Fruit fly (Drosophila melanogaster) Kc167 (cell line): ENCODE data around the gene CG1161.

ENCODE experiments used
- Myc ChIP-seq: fragments of >200 bp; optimal IDR thresholded peaks from 2 replicates; lab custom pipeline; 2017; ENCODE audit warnings: missing external identifiers
- Sin3A ChIP-seq: fragments of >200 bp; optimal IDR thresholded peaks from 2 replicates; lab custom pipeline; 2018; ENCODE audit warnings: missing external identifiers
- h ChIP-seq: fragments of >200 bp; optimal IDR thresholded peaks from 3 replicates; lab custom pipeline; 2018; ENCODE audit warnings: missing external identifiers
- insv ChIP-seq: fragments of >200 bp; optimal IDR thresholded peaks from 3 replicates; lab custom pipeline; 2018; ENCODE audit warnings: missing external identifiers
- psq ChIP-seq: fragments of >200 bp; optimal IDR thresholded peaks from 2 replicates; lab custom pipeline; 2017; ENCODE audit warnings: missing external identifiers
- ttk ChIP-seq: sonication (Bioruptor generic); optimal IDR thresholded peaks from 2 replicates; lab custom pipeline; 2017; ENCODE audit warnings: missing external identifiers

Gene CG1161

DNA sequence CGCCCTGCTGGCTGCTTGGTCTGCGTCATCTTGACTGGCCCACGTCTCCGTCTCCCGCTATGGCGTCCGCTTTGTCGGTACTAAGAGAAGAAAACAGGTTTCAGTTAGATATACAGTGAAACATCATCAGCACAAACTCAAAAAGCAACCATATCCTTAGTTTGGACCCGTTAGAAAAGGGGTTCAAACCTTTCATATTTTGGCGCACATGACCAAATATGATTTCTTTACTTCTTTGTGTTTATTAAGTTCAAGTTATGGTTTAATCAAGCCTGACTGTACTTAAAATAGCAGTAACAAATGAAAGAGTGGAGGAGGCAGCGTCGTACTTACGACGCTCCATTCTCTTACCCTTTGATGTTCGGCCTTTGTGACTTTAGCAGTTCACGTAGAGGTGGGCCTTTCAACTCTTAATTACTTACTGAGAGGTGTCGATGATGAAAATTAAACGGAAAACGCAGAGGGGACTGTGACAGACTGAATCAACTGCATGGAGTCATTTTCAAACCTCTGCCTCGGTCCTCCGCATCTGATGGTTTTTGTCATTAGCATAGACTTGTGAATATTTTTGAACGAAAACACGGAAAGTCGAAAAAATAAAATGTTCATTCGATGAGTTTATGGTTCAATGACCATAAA is 6.9 kb downstream of the CG1161 start:
- TF ChIP-seq Myc (lab: Kevin White, UChicago) (no peak), Sin3A (lab: Kevin White, UChicago) (no peak), h (no peak), ttk (lab: Kevin White, UChicago) (no peak), insv (lab: Kevin White, UChicago) (no peak), psq (lab: Kevin White, UChicago) (no peak)

DNA sequence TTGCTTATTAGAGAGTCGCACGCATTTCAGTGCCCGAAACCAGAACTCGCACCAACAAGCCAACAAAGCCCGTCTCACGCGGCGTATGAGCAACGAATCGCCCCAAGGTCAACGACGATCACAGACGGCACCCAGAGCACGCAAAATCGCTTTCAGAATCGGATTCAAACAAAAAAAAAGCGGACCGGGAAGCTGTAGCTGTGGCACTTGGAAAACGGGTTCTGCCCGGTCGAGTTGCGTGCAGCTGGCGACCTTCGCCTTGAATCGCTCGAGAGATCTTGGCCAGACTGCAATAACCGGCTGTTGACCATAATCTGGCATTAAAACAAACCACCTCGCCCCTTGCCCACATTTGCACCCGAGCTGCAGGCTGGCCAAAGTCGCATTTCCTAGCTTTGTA is 8.5 kb downstream of the CG1161 start:
- TF ChIP-seq insv (lab: Kevin White, UChicago) (no peak), h (no peak), ttk (lab: Kevin White, UChicago) (no peak), Myc (lab: Kevin White, UChicago) (no peak), psq (lab: Kevin White, UChicago) (no peak), Sin3A (lab: Kevin White, UChicago) (no peak)

DNA sequence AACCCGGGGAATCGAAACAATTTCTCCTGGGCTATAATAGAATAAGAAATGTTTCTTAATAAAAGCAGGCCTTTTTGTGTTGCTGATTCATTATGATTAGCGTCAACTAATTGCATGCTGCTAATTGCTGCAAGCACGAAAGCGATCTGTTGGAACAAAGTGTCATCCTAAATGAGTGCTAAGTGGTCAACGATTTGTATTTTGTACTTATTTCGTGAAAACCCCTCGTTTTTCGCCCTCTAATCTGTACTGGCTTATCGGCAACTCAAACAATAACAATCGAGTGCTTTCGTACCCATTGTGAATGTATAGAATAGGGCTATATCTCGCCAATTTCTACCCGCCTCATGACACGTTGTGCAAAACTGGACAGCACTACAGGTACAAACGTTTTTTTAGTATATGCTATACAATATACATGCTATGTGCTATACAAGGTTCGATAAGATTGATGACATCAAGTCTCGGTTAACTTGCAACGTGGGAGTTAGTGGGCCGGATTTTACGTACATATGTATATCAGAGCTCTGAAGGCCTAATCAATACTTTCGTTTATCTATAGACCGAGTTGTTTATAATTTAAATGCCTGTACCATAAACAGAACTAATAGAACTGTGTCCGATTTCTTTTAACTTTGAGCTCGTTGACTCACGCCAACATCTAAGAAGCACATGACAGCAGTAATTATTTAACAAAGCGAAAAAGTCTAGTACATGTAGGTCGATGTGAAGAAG is 9.8 kb downstream of the CG1161 start:
- TF ChIP-seq ttk (lab: Kevin White, UChicago) = no peak
- no peak for TF ChIP-seq insv (lab: Kevin White, UChicago)
- TF ChIP-seq Sin3A (lab: Kevin White, UChicago) = no peak
- no peak for TF ChIP-seq h
- TF ChIP-seq psq (lab: Kevin White, UChicago) = no peak
- TF ChIP-seq Myc (lab: Kevin White, UChicago) = no peak

DNA sequence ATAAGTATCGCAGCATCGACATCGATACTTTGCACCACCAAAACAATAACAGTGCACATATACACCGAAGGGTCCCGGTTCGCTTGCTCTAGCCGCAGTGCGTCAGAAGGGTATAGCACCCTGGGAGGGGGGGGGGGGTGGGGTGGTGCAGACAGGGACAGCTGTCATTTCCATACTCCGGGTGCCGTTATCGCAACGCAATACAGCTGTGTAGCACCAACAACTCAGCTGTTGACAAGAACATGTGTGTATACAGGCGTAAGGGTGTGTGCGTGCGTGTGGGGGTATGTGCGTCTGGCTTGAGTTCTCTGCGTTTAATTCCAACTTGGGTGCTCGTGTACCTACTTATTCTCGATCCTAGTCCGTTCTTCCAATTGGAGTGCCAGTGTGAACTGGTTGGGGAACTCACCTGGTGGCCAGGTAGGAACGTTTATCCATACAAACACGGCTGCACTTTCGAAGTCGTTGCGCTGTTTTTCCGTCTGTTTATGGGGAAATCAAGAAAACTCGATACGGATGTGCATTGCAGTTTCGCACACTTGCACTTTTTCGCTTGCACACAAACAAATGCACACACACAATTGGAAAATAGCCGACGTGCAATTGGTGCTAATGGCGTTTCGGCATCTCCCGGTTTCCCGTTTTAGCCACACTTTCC is 12.7 kb downstream of the CG1161 start:
- TF ChIP-seq Sin3A (lab: Kevin White, UChicago) = no peak
- TF ChIP-seq Myc (lab: Kevin White, UChicago) = no peak
- no peak for TF ChIP-seq psq (lab: Kevin White, UChicago)

DNA sequence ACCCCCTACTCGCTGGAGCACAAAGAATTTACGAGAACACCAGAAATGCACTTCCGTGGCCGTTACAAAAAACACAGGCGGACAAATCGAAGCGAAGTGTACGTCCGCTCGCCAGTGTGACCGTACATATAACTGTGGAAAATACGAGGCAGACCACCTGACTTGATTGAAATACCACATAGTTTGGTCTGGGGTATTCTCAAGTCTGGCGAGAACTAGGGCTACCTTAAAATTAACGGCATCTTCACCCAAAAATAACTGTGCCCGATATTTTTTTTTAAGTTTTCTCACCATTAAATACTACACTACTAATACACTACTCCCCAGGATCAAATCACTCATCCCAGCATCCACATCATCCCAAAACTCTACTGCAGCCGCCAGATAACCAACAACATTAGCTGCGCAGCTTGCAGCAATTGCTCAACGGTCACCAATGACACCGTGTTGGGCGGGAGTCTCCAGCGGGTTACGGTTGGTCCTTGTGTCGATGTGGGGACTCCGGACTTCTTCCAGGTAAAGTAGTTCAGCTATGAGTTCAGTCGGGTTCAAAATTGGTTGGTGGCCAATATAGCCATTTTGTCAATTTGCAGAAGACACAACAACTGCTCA is 13.4 kb downstream of the CG1161 start, which contains the start of gene Cerk:
Gene Cerk, minus strand, starts transcription at position 137 of the 612 bp plus-strand sequence.
- TF ChIP-seq Myc (lab: Kevin White, UChicago) (no peak), h (no peak), psq (lab: Kevin White, UChicago) (no peak), Sin3A (lab: Kevin White, UChicago) (no peak), ttk (lab: Kevin White, UChicago) (no peak), insv (lab: Kevin White, UChicago) (no peak)

DNA sequence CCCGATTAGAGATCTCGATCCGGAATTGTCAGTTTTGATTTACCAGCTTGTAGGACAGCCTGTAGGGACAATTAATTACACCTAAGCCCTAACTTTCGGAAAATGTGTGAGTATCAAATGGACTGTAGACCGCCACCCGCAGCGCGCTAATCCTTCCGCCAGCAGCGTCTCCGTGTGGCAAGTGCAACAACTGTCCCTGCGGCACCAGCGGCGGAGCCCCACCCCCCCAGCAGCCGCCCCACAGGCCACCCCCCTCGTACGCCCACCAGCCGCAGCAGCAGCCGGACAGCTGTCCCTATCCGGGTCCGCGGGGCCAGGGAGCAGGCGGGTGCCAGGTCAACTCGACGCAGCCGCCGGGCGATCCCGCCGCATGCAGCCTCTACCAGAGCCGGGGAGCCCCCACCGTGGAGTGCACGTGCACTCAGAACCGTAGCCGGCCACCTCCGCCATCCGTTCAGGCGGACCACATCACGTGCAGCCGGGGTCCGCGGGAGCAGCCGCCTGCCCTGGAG is 14.7 kb downstream of the CG1161 start, which contains the start of the genes CG31542 and CG34277:
Gene CG31542, plus strand, starts transcription at position 51 of the 512 bp plus-strand sequence.
Gene CG34277, plus strand, starts transcription at position 51 of the 512 bp plus-strand sequence.
- no peak for TF ChIP-seq Myc (lab: Kevin White, UChicago)
- TF ChIP-seq ttk (lab: Kevin White, UChicago) = no peak
- no peak for TF ChIP-seq h
- no peak for TF ChIP-seq psq (lab: Kevin White, UChicago)
- no peak for TF ChIP-seq Sin3A (lab: Kevin White, UChicago)
- no peak for TF ChIP-seq insv (lab: Kevin White, UChicago)

DNA sequence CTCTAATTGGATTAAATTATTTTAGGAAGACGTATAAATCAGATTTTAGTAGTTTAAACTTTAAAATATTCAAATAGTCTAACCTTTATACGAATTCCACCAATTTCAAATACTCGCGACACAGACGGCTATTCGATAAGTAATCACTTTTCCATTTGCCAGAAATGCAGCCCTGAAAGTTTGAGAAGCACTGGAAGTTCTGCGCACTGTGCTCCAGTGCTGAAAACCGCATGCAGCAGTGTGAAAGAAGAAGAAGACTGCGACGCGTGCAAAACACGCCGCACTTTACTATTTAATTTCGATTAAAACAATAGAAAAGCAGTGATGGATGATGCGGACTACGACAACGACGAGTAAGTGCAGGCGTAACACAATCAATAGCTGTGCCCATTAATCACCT is 16.7 kb downstream of the CG1161 start, which contains the start of gene Polr2F:
Gene Polr2F, plus strand, starts transcription at position 233 of the 400 bp plus-strand sequence.
- TF ChIP-seq ttk (lab: Kevin White, UChicago) (no peak), psq (lab: Kevin White, UChicago) (peak; percentile 1)

DNA sequence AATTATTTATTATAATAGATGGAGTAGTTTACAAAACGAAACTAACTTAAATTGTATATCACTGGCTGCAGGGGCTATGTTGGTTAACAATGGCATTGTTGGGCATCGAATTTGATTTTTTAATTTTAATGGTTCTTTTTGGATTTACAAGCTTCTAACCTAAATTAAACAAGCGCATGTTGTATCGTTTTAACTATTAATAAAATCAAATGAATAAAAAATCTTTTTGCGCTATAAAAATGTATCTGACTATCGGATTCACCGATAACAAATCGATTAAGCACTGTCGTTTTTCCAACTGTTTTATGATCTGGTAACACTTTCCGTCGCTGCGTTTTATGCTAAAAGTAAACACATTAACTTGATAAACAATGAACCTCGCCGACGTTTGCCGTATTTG is 19.8 kb downstream of the CG1161 start, which contains the start of the genes hd and CG14667:
Gene hd, minus strand, starts transcription at position 243 of the 400 bp plus-strand sequence.
Gene CG14667, plus strand, starts transcription at position 303 of the 400 bp plus-strand sequence.
- TF ChIP-seq ttk (lab: Kevin White, UChicago) = no peak
- TF ChIP-seq psq (lab: Kevin White, UChicago) = no peak
- TF ChIP-seq h = no peak
- no peak for TF ChIP-seq Sin3A (lab: Kevin White, UChicago)
- TF ChIP-seq insv (lab: Kevin White, UChicago) = no peak
- no peak for TF ChIP-seq Myc (lab: Kevin White, UChicago)

DNA sequence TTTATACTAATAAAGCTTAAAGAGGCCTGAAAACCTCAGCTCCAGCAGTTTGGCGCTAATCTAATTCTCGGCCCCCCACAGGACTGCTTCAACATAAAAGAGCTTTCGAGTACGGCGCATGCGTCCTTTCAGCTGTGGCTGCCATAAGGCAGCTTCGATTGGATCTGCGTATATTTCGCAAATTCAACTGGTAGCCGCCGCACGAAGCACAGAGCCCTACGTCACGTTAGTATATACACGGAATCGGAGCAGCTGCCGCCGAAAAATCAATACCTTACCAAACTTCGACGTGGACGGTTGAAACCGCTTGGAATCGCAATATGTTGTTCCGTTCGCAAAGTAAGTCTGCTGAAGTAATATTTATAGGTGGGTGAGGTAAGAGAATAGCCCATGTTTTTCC is 21.7 kb downstream of the CG1161 start, which contains the start of gene 7B2:
Gene 7B2, plus strand, starts transcription at position 169 of the 400 bp plus-strand sequence.
- TF ChIP-seq Sin3A (lab: Kevin White, UChicago) (no peak), Myc (lab: Kevin White, UChicago) (no peak), h (no peak), psq (lab: Kevin White, UChicago) (no peak), ttk (lab: Kevin White, UChicago) (no peak), insv (lab: Kevin White, UChicago) (no peak)

DNA sequence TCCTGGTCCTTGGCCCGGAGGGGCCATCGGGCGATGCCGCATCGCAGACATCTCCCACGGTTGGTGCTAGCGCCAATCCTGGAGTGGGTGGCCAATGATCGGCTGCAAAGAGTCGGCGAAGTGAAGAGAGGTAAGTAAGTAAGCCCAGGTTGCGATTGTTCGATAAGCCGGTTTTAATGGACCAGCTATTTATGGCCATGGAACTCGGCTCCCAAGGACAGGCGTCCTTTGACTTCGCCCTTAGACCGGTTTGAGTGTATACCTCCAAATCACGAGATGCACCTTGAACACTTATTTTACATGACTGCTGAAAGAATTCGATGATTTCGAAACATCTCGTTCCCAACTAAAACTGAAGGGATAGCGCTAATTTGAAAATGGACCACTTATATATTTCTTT is 30.9 kb downstream of the CG1161 start:
- TF ChIP-seq insv (lab: Kevin White, UChicago) (no peak), psq (lab: Kevin White, UChicago) (no peak), Myc (lab: Kevin White, UChicago) (no peak), Sin3A (lab: Kevin White, UChicago) (no peak)

DNA sequence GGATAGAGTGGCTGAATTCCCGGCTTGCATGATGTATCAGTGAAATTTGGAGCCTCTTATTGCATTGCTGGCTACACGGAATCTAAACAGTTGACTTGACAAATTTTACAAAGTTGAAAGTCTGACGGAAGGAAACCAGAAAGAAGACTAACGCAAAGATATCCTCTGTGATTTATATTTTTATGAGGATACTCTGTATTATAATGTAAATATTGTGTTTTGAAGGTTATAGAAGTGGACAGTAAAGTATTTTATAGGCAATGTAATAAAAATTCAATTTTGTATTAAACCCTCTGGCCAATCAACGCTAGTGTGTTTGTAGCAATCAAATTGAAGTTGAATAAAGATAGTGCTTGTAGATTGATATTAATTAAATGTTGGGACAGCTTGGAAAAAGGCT is 32.7 kb downstream of the CG1161 start, which contains the start of gene CG14668:
Gene CG14668, minus strand, starts transcription at position 101 of the 400 bp plus-strand sequence.
- TF ChIP-seq insv (lab: Kevin White, UChicago) (no peak), ttk (lab: Kevin White, UChicago) (no peak), Myc (lab: Kevin White, UChicago) (no peak), psq (lab: Kevin White, UChicago) (no peak), h (no peak), Sin3A (lab: Kevin White, UChicago) (no peak)
